Worm (Caenorhabditis elegans) whole organism, L1 larva: ENCODE results near the gene sri-20.

Source experiments
- C04F5.9 ChIP-seq: sonication (generic microtip); optimal IDR thresholded peaks from 2 replicates; lab custom pipeline; 2016; ENCODE audit warnings: missing genetic modification characterization, missing compliant biosample characterization
- F16B12.6 ChIP-seq: fragments of 150-350 bp; optimal IDR thresholded peaks from 2 replicates; lab custom pipeline; 2014; ENCODE audit warnings: missing biosample characterization, missing genetic modification characterization
- Y116A8C.19 ChIP-seq: sonication (generic microtip); optimal IDR thresholded peaks from 2 replicates; lab custom pipeline; 2016; ENCODE audit warnings: missing compliant biosample characterization, missing genetic modification characterization, borderline replicate concordance
- aly-2 ChIP-seq: fragments of 150-350 bp; optimal IDR thresholded peaks from 2 replicates; lab custom pipeline; 2014; ENCODE audit warnings: missing biosample characterization, missing genetic modification characterization
- ama-1 ChIP-seq: fragments of 150-350 bp; optimal IDR thresholded peaks from 2 replicates; lab custom pipeline; 2014
- blmp-1 ChIP-seq: fragments of 150-350 bp; optimal IDR thresholded peaks from 2 replicates; lab custom pipeline; 2014; ENCODE audit warnings: missing biosample characterization, missing genetic modification characterization
- ceh-8 ChIP-seq: fragments of 200-800 bp; sonication (Bioruptor generic); optimal IDR thresholded peaks from 2 replicates; lab custom pipeline; 2018; ENCODE audit warnings: mild to moderate bottlenecking, missing genetic modification characterization, moderate library complexity, missing compliant biosample characterization
- ceh-82 ChIP-seq, 3 experiments: fragments of 150-350 bp in 1 of 3; sonication (generic microtip) in 2 of 3; optimal IDR thresholded peaks; 2 replicates each; lab custom pipeline; 2014 to 2017; ENCODE audit warnings: missing biosample characterization in 3 of 3, missing genetic modification characterization in 3 of 3
- ceh-88 ChIP-seq: fragments of 200-800 bp; sonication (Bioruptor generic); IDR thresholded peaks from 2 replicates; pipeline ENCODE4 v1.3.6; 2022; ENCODE audit warnings: missing genetic modification characterization, missing compliant biosample characterization
- dpl-1 ChIP-seq, 3 experiments: fragments of 150-350 bp in 2 of 3; sonication (generic microtip) in 1 of 3; optimal IDR thresholded peaks; 2 replicates each; lab custom pipeline; 2014 to 2017; ENCODE audit warnings: missing biosample characterization in 3 of 3, missing genetic modification characterization in 3 of 3, missing genetic modification reagents in 3 of 3
- efl-3 ChIP-seq: fragments of 200-800 bp; sonication (Bioruptor generic); optimal IDR thresholded peaks from 2 replicates; lab custom pipeline; 2018; ENCODE audit warnings: mild to moderate bottlenecking, missing genetic modification characterization, missing compliant biosample characterization
- egl-13 ChIP-seq: sonication (generic microtip); optimal IDR thresholded peaks from 2 replicates; lab custom pipeline; 2016; ENCODE audit warnings: missing genotype, missing genetic modification reagents, missing genetic modification characterization, missing compliant biosample characterization
- egl-27 ChIP-seq, 2 experiments: fragments of 150-350 bp in 1 of 2; sonication (generic microtip); optimal IDR thresholded peaks; 3 replicates each; lab custom pipeline; 2017 to 2018; ENCODE audit warnings: missing biosample characterization in 2 of 2, missing genetic modification characterization in 2 of 2, missing genetic modification reagents in 2 of 2
- ets-5 ChIP-seq: fragments of 200-800 bp; sonication (Bioruptor generic); IDR thresholded peaks from 2 replicates; pipeline ENCODE4 v1.3.6; 2022; ENCODE audit warnings: missing genetic modification characterization, missing compliant biosample characterization
- fos-1 ChIP-seq: fragments of 150-350 bp; optimal IDR thresholded peaks from 2 replicates; lab custom pipeline; 2014; ENCODE audit warnings: missing biosample characterization, missing genetic modification characterization
- grh-1 ChIP-seq: fragments of 200-800 bp; sonication (Bioruptor generic); IDR thresholded peaks from 2 replicates; pipeline ENCODE4 v1.3.6; 2022; ENCODE audit warnings: missing genetic modification reagents, missing genetic modification characterization, missing compliant biosample characterization
- hlh-17 ChIP-seq: fragments of 200-800 bp; sonication (Bioruptor generic); optimal IDR thresholded peaks from 2 replicates; lab custom pipeline; 2018; ENCODE audit warnings: missing genetic modification characterization, mild to moderate bottlenecking, missing compliant biosample characterization, moderate library complexity, borderline replicate concordance
- hlh-4 ChIP-seq: sonication (generic microtip); optimal IDR thresholded peaks from 2 replicates; lab custom pipeline; 2016; ENCODE audit warnings: mild to moderate bottlenecking, missing genetic modification characterization, missing compliant biosample characterization
- irx-1 ChIP-seq: sonication (generic microtip); optimal IDR thresholded peaks from 2 replicates; lab custom pipeline; 2016; ENCODE audit warnings: missing genetic modification characterization, missing compliant biosample characterization
- jun-1 ChIP-seq: fragments of 150-350 bp; optimal IDR thresholded peaks from 2 replicates; lab custom pipeline; 2014; ENCODE audit warnings: missing biosample characterization, missing genetic modification reagents, missing genetic modification characterization
- lin-14 ChIP-seq: fragments of 200-800 bp; sonication (Bioruptor generic); optimal IDR thresholded peaks from 2 replicates; lab custom pipeline; 2018; ENCODE audit warnings: mild to moderate bottlenecking, missing genetic modification characterization, moderate library complexity, missing compliant biosample characterization
- lin-15B ChIP-seq: fragments of 150-350 bp; sonication (generic microtip); optimal IDR thresholded peaks from 3 replicates; lab custom pipeline; 2014; ENCODE audit warnings: missing biosample characterization, missing genetic modification characterization
- lin-39 ChIP-seq: fragments of 150-350 bp; optimal IDR thresholded peaks from 2 replicates; lab custom pipeline; 2014; ENCODE audit warnings: missing biosample characterization, missing genetic modification reagents, missing genetic modification characterization
- lir-3 ChIP-seq: sonication (generic microtip); optimal IDR thresholded peaks from 2 replicates; lab custom pipeline; 2016; ENCODE audit warnings: mild to moderate bottlenecking, missing genetic modification characterization, moderate library complexity, missing compliant biosample characterization; ENCODE audit not compliant: poor library complexity
- mab-9 ChIP-seq: fragments of 200-800 bp; sonication (Bioruptor generic); IDR thresholded peaks from 2 replicates; pipeline ENCODE4 v1.3.6; 2022; ENCODE audit warnings: missing genetic modification reagents, missing genetic modification characterization, missing compliant biosample characterization
- mdl-1 ChIP-seq, 2 experiments: fragments of 150-350 bp; optimal IDR thresholded peaks; 2 replicates each; lab custom pipeline; 2014 to 2017; ENCODE audit warnings: missing biosample characterization in 2 of 2, missing genetic modification characterization in 2 of 2, inconsistent platforms in 1 of 2
- nhr-11 ChIP-seq: fragments of 150-350 bp; optimal IDR thresholded peaks from 2 replicates; lab custom pipeline; 2014; ENCODE audit warnings: missing biosample characterization, missing genetic modification characterization
- nhr-237 ChIP-seq: fragments of 150-350 bp; optimal IDR thresholded peaks from 2 replicates; lab custom pipeline; 2014; ENCODE audit warnings: missing biosample characterization, missing genetic modification characterization
- nhr-47 ChIP-seq: sonication (generic microtip); optimal IDR thresholded peaks from 2 replicates; lab custom pipeline; 2016; ENCODE audit warnings: mild to moderate bottlenecking, missing genetic modification characterization, moderate library complexity, missing compliant biosample characterization
- nhr-71 ChIP-seq: sonication (generic microtip); optimal IDR thresholded peaks from 2 replicates; lab custom pipeline; 2016; ENCODE audit warnings: mild to moderate bottlenecking, missing genetic modification characterization, moderate library complexity, missing compliant biosample characterization
- nhr-76 ChIP-seq: sonication (generic microtip); optimal IDR thresholded peaks from 2 replicates; lab custom pipeline; 2017; ENCODE audit warnings: missing biosample characterization, missing genetic modification characterization
- nhr-77 ChIP-seq: fragments of 150-350 bp; optimal IDR thresholded peaks from 2 replicates; lab custom pipeline; 2014; ENCODE audit warnings: missing biosample characterization, missing genetic modification characterization
- nhr-84 ChIP-seq: sonication (generic microtip); optimal IDR thresholded peaks from 2 replicates; lab custom pipeline; 2017; ENCODE audit warnings: missing biosample characterization, missing genetic modification characterization
- nhr-85 ChIP-seq: sonication (generic microtip); peaks from one replicate; lab custom pipeline; 2016; ENCODE audit warnings: missing genetic modification characterization, inconsistent platforms, missing compliant biosample characterization
- nhr-90 ChIP-seq: sonication (generic microtip); optimal IDR thresholded peaks from 2 replicates; lab custom pipeline; 2016; ENCODE audit warnings: mild to moderate bottlenecking, missing genetic modification characterization, missing compliant biosample characterization; ENCODE audit not compliant: poor library complexity
- pax-3 ChIP-seq: fragments of 200-800 bp; sonication (Bioruptor generic); optimal IDR thresholded peaks from 2 replicates; lab custom pipeline; 2018; ENCODE audit warnings: mild to moderate bottlenecking, missing genetic modification characterization, moderate library complexity, missing compliant biosample characterization
- pqm-1 ChIP-seq: sonication (generic microtip); optimal IDR thresholded peaks from 3 replicates; lab custom pipeline; 2017; ENCODE audit warnings: missing biosample characterization, missing genetic modification characterization
- snu-23 ChIP-seq: sonication (generic microtip); optimal IDR thresholded peaks from 2 replicates; lab custom pipeline; 2016; ENCODE audit warnings: missing genetic modification characterization, missing compliant biosample characterization
- sptf-1 ChIP-seq: fragments of 150-350 bp; optimal IDR thresholded peaks from 2 replicates; lab custom pipeline; 2014; ENCODE audit warnings: missing biosample characterization, missing genetic modification characterization
- sup-37 ChIP-seq: fragments of 200-800 bp; sonication (Bioruptor generic); optimal IDR thresholded peaks from 2 replicates; lab custom pipeline; 2018; ENCODE audit warnings: mild to moderate bottlenecking, missing genetic modification characterization, missing compliant biosample characterization
- swsn-7 ChIP-seq: sonication (generic microtip); optimal IDR thresholded peaks from 2 replicates; lab custom pipeline; 2016; ENCODE audit warnings: missing genetic modification characterization, missing compliant biosample characterization
- tlp-1 ChIP-seq: fragments of 150-350 bp; optimal IDR thresholded peaks from 2 replicates; lab custom pipeline; 2014; ENCODE audit warnings: missing biosample characterization, missing genetic modification characterization
- unc-30 ChIP-seq: sonication (generic microtip); optimal IDR thresholded peaks from 2 replicates; lab custom pipeline; 2017; ENCODE audit warnings: missing biosample characterization, missing genetic modification characterization
- vab-15 ChIP-seq: sonication (generic microtip); optimal IDR thresholded peaks from 2 replicates; lab custom pipeline; 2017; ENCODE audit warnings: missing genotype, mild to moderate bottlenecking, missing genetic modification characterization, missing compliant biosample characterization
- xbp-1 ChIP-seq: sonication (generic microtip); optimal IDR thresholded peaks from 2 replicates; lab custom pipeline; 2016; ENCODE audit warnings: missing genetic modification characterization, missing compliant biosample characterization
- zip-4 ChIP-seq: fragments of 200-800 bp; sonication (Bioruptor generic); optimal IDR thresholded peaks from 2 replicates; lab custom pipeline; 2018; ENCODE audit warnings: mild to moderate bottlenecking, missing genetic modification characterization, moderate library complexity, missing compliant biosample characterization
- ztf-11 ChIP-seq, 2 experiments: sonication (generic microtip); optimal IDR thresholded peaks; 2 replicates each; lab custom pipeline; 2016 to 2017; ENCODE audit warnings: missing genetic modification characterization in 2 of 2, missing biosample characterization in 1 of 2, missing compliant biosample characterization in 1 of 2
- ztf-4 ChIP-seq: fragments of 150-350 bp; optimal IDR thresholded peaks from 2 replicates; lab custom pipeline; 2014; ENCODE audit warnings: missing biosample characterization, missing genetic modification characterization

Gene sri-20

ce11 chrV:10358238-10358637, 10.1 kb upstream of the sri-20 start, which contains the start of gene ttll-15:
Gene ttll-15, plus strand, starts transcription at chrV:10358538.
- TF ChIP-seq blmp-1 (tag; lab: Kevin White, UChicago): peak; percentile 49
- no peak for TF ChIP-seq F16B12.6

- TF ChIP-seq egl-13 (tag; lab: Kevin White, UChicago): no peak
- no peak for TF ChIP-seq ceh-8 (GFP tag; lab: Kevin White, UChicago)
- TF ChIP-seq mab-9: no peak
- TF ChIP-seq irx-1 (tag; lab: Kevin White, UChicago): no peak
These were observed 8.2 kb upstream of the sri-20 start for ce11 chrV:10360186-10360585.

DNA sequence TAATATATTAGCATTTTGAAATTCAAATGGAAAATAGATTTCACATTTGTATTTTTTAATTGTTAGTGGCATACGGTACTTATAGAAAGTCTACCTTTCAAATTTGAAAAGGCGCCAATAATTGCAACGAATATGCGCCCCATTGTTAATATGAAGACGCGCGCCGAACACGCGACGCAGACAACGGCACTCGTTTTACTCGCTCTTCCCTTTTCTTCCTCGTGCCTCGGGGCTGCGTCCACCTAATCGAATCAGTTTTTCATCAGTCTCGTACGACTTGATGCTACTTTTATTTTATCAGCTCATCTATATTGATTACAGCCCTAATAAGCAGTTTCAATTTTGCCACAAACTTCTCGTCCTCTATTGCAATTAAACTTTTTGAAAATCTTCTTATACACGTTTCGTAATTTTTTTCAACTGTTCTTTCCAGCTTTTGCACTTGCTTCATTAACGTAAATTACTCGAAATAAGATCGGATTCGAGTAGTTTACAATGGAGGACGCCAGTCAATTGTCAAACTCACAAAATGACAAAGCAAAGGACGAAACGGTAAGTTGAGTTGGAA, 6.4 kb upstream of the sri-20 start, which contains the start of gene cash-1:
cash-1 (plus strand) TSS at position 432 of the 568 bp plus-strand sequence.
- TF ChIP-seq Y116A8C.19 (tag; lab: Kevin White, UChicago): no peak
- TF ChIP-seq lir-3 (tag; lab: Kevin White, UChicago): peak; percentile 31
- no peak for TF ChIP-seq pqm-1
- TF ChIP-seq nhr-84: no peak
- TF ChIP-seq C04F5.9 (tag; lab: Kevin White, UChicago): no peak
- peak; percentile 74 for TF ChIP-seq blmp-1 (tag; lab: Kevin White, UChicago)
- no peak for TF ChIP-seq lin-39
- TF ChIP-seq tlp-1 (tag; lab: Kevin White, UChicago): no peak
- no peak for TF ChIP-seq sup-37 (GFP tag; lab: Kevin White, UChicago)
- TF ChIP-seq mdl-1 (tag; optimal IDR thresholded peaks at IDR 0.05; lab: Kevin White, UChicago): peak in 1 of 2 experiments; percentile 82
- TF ChIP-seq nhr-90 (tag; lab: Kevin White, UChicago): peak; percentile 60
- no peak for TF ChIP-seq fos-1 (tag; lab: Kevin White, UChicago)
- peak; percentile 11 for TF ChIP-seq pax-3 (tag; lab: Kevin White, UChicago)
- TF ChIP-seq lin-14 (GFP tag; lab: Kevin White, UChicago): peak; percentile 84
- no peak for TF ChIP-seq nhr-76 (tag; lab: Kevin White, UChicago)
- no peak for TF ChIP-seq hlh-4
- TF ChIP-seq ceh-8 (GFP tag; lab: Kevin White, UChicago): peak; percentile 47
- TF ChIP-seq nhr-77 (tag; lab: Kevin White, UChicago): peak; percentile 39
- no peak for TF ChIP-seq efl-3 (GFP tag; lab: Kevin White, UChicago)
- TF ChIP-seq nhr-11 (tag; lab: Kevin White, UChicago): no peak
- no peak for TF ChIP-seq ets-5 (GFP tag; lab: Robert Waterston, UW)
- TF ChIP-seq unc-30 (tag; lab: Kevin White, UChicago): no peak
- peak; percentile 73 for TF ChIP-seq nhr-47 (tag; lab: Kevin White, UChicago)
- peak; percentile 6 to 77 (median 18) for TF ChIP-seq ceh-82 (tag; optimal IDR thresholded peaks at IDR 0.05; lab: Kevin White, UChicago)
- no peak for TF ChIP-seq jun-1 (tag; lab: Kevin White, UChicago)
- no peak for TF ChIP-seq nhr-237 (tag; lab: Kevin White, UChicago)
- TF ChIP-seq ceh-88 (GFP tag; lab: Robert Waterston, UW): no peak; the same call in 1 of the 2 replicates
- TF ChIP-seq nhr-71 (tag; lab: Kevin White, UChicago): peak; percentile 82
- no peak for TF ChIP-seq grh-1 (GFP tag; lab: Robert Waterston, UW)
- TF ChIP-seq xbp-1 (tag; lab: Kevin White, UChicago): peak; percentile 68
- no peak for TF ChIP-seq ztf-11 (tag; optimal IDR thresholded peaks at IDR 0.05; lab: Kevin White, UChicago)
- no peak for TF ChIP-seq sptf-1
- no peak for TF ChIP-seq aly-2 (tag; lab: Kevin White, UChicago)
- TF ChIP-seq nhr-85 (tag; lab: Kevin White, UChicago): peak; percentile 42
- no peak for TF ChIP-seq zip-4 (GFP tag; lab: Kevin White, UChicago)
- TF ChIP-seq hlh-17 (GFP tag; lab: Kevin White, UChicago): no peak
- TF ChIP-seq dpl-1 (GFP tag; optimal IDR thresholded peaks at IDR 0.05; lab: Kevin White, UChicago): peak; percentile 80 to 89 (median 83)
- peak; percentile 10 for TF ChIP-seq F16B12.6
- peak; percentile 61 for TF ChIP-seq swsn-7 (tag; lab: Kevin White, UChicago)
- TF ChIP-seq ztf-4: no peak
- peak; percentile 85 for TF ChIP-seq lin-15B (tag; lab: Kevin White, UChicago)
- peak; percentile 72 for TF ChIP-seq snu-23 (GFP tag; lab: Kevin White, UChicago)
- TF ChIP-seq vab-15 (tag; lab: Kevin White, UChicago): peak; percentile 46
- TF ChIP-seq ama-1 (lab: Kevin White, UChicago): no peak
- no peak for TF ChIP-seq egl-27 (tag; optimal IDR thresholded peaks at IDR 0.05; lab: Kevin White, UChicago)
